Worm (Caenorhabditis elegans): Measurements from ENCODE around the gene bath-30.

bath-30 gene

ce11 chrII:3371010-3371409 lies 24.8 kb upstream of the bath-30 start, which contains the start of gene bath-23:
Gene bath-23 (plus strand): TSS chrII:3371310.
- TF ChIP-seq Y55F3AM.14 (GFP tag; optimal IDR thresholded peaks at IDR 0.05), result no peak
- no peak for TF ChIP-seq crh-2 (tag; optimal IDR thresholded peaks at IDR 0.05)
- TF ChIP-seq ztf-11 (tag; optimal IDR thresholded peaks at IDR 0.05), result no peak
- no peak for TF ChIP-seq nhr-129 (tag; optimal IDR thresholded peaks at IDR 0.05)
- no peak for TF ChIP-seq nhr-10 (tag; optimal IDR thresholded peaks at IDR 0.05)
- TF ChIP-seq mdl-1 (tag; optimal IDR thresholded peaks at IDR 0.05), result no peak
- no peak for TF ChIP-seq sem-4 (tag; optimal IDR thresholded peaks at IDR 0.05)
- TF ChIP-seq gmeb-1 (tag; optimal IDR thresholded peaks at IDR 0.05), result no peak
- TF ChIP-seq lin-39 (tag; optimal IDR thresholded peaks at IDR 0.05), result no peak
- TF ChIP-seq snpc-4 (tag; optimal IDR thresholded peaks at IDR 0.05), result no peak
- no peak for TF ChIP-seq ztf-4 (tag; optimal IDR thresholded peaks at IDR 0.05)
- no peak for TF ChIP-seq lsy-2 (tag; optimal IDR thresholded peaks at IDR 0.05)
- no peak for TF ChIP-seq lin-11 (tag; optimal IDR thresholded peaks at IDR 0.05)
- TF ChIP-seq F13H6.1 (tag; optimal IDR thresholded peaks at IDR 0.05), result no peak
- TF ChIP-seq dmd-4 (tag; optimal IDR thresholded peaks at IDR 0.05), result no peak
- TF ChIP-seq nhr-21 (tag; optimal IDR thresholded peaks at IDR 0.05), result no peak
- no peak for TF ChIP-seq nhr-237 (tag; optimal IDR thresholded peaks at IDR 0.05)
- no peak for TF ChIP-seq sma-3 (GFP tag; optimal IDR thresholded peaks at IDR 0.05)
- TF ChIP-seq nhr-6 (tag; optimal IDR thresholded peaks at IDR 0.05), result no peak

ce11 chrII:3370061-3370460 lies 23.9 kb upstream of the bath-30 start, which contains the start of gene Y49F6C.8:
Gene Y49F6C.8 (minus strand): TSS chrII:3370111.
- no peak for TF ChIP-seq C34F6.9 (tag; optimal IDR thresholded peaks at IDR 0.05)
- TF ChIP-seq mdl-1 (tag; optimal IDR thresholded peaks at IDR 0.05), result no peak
- no peak for TF ChIP-seq R02D3.7 (tag; optimal IDR thresholded peaks at IDR 0.05)
- TF ChIP-seq lsy-2 (tag; optimal IDR thresholded peaks at IDR 0.05), result peak in 1 of 2 experiments; percentile 41

ce11 chrII:3368097-3368496 lies 21.9 kb upstream of the bath-30 start, which contains the start of gene Y49F6C.7:
Gene Y49F6C.7 (minus strand): TSS chrII:3368197.
- TF ChIP-seq nhr-11 (tag; optimal IDR thresholded peaks at IDR 0.05), result no peak
- no peak for TF ChIP-seq egl-27 (tag; optimal IDR thresholded peaks at IDR 0.05)
- no peak for TF ChIP-seq lin-11 (tag; optimal IDR thresholded peaks at IDR 0.05)
- no peak for TF ChIP-seq nhr-6 (tag; optimal IDR thresholded peaks at IDR 0.05)
- TF ChIP-seq C34F6.9 (tag; optimal IDR thresholded peaks at IDR 0.05), result no peak

ce11 chrII:3367100-3367499 lies 20.9 kb upstream of the bath-30 start, which contains the start of gene Y49F6C.6:
Gene Y49F6C.6 (minus strand): TSS chrII:3367200.
- no peak for TF ChIP-seq elt-3 (tag; optimal IDR thresholded peaks at IDR 0.05)
- no peak for TF ChIP-seq nhr-11 (tag; optimal IDR thresholded peaks at IDR 0.05)
- TF ChIP-seq nhr-10 (tag; optimal IDR thresholded peaks at IDR 0.05), result no peak
- TF ChIP-seq lin-11 (tag; optimal IDR thresholded peaks at IDR 0.05), result no peak
- TF ChIP-seq ceh-16 (tag; optimal IDR thresholded peaks at IDR 0.05), result no peak
- TF ChIP-seq sma-9 (GFP tag; optimal IDR thresholded peaks at IDR 0.05), result no peak
- TF ChIP-seq sma-9 (tag; optimal IDR thresholded peaks at IDR 0.05), result no peak
- no peak for TF ChIP-seq nhr-25 (tag; optimal IDR thresholded peaks at IDR 0.05)
- TF ChIP-seq peb-1 (tag; optimal IDR thresholded peaks at IDR 0.05), result no peak
- TF ChIP-seq nhr-21 (tag; optimal IDR thresholded peaks at IDR 0.05), result no peak
- no peak for TF ChIP-seq ztf-4 (tag; optimal IDR thresholded peaks at IDR 0.05)
- no peak for TF ChIP-seq ztf-1 (GFP tag; conservative IDR thresholded peaks at IDR 0.05)
- no peak for TF ChIP-seq ZK546.5 (tag; optimal IDR thresholded peaks at IDR 0.05)
- no peak for TF ChIP-seq unc-55 (GFP tag; optimal IDR thresholded peaks at IDR 0.05)
- TF ChIP-seq alr-1 (tag; optimal IDR thresholded peaks at IDR 0.05), result no peak
- no peak for TF ChIP-seq R02D3.7 (tag; optimal IDR thresholded peaks at IDR 0.05)
- TF ChIP-seq sem-4 (tag; optimal IDR thresholded peaks at IDR 0.05), result no peak
- TF ChIP-seq unc-62 (GFP tag; optimal IDR thresholded peaks at IDR 0.05), result no peak
- no peak for TF ChIP-seq nhr-129 (tag; optimal IDR thresholded peaks at IDR 0.05)
- TF ChIP-seq crh-2 (tag; optimal IDR thresholded peaks at IDR 0.05), result no peak

- TF ChIP-seq aly-2 (tag; optimal IDR thresholded peaks at IDR 0.05) (no peak), nhr-11 (tag; optimal IDR thresholded peaks at IDR 0.05) (no peak), C34F6.9 (tag; optimal IDR thresholded peaks at IDR 0.05) (no peak), sem-4 (tag; optimal IDR thresholded peaks at IDR 0.05) (no peak), skn-1 (tag; optimal IDR thresholded peaks at IDR 0.05) (no peak), mbf-1 (tag; optimal IDR thresholded peaks at IDR 0.05) (no peak), egl-27 (tag; optimal IDR thresholded peaks at IDR 0.05) (no peak), crh-2 (tag; optimal IDR thresholded peaks at IDR 0.05) (no peak), mdl-1 (tag; optimal IDR thresholded peaks at IDR 0.05) (no peak), nhr-129 (tag; optimal IDR thresholded peaks at IDR 0.05) (no peak), lin-13 (GFP tag; optimal IDR thresholded peaks at IDR 0.05) (no peak), lin-39 (tag; optimal IDR thresholded peaks at IDR 0.05) (no peak), nhr-12 (tag; optimal IDR thresholded peaks at IDR 0.05) (no peak), alr-1 (tag; optimal IDR thresholded peaks at IDR 0.05) (no peak), nhr-21 (tag; optimal IDR thresholded peaks at IDR 0.05) (no peak), ceh-82 (tag; optimal IDR thresholded peaks at IDR 0.05) (no peak)
Observed at ce11 chrII:3358834-3359233, 12.7 kb upstream of the bath-30 start, which contains the start of the genes lido-14 and bath-27. Gene lido-14 (plus strand): TSS chrII:3359134. Gene bath-27 (plus strand): TSS chrII:3359139.

Measured in whole organism, L2 larva.